Fruit fly (Drosophila melanogaster) whole organism, wandering third instar larva: Measurements from ENCODE around the gene foxo.

ENCODE experiments used
- Abd-B ChIP-seq: fragments of >200 bp; optimal IDR thresholded peaks from 2 replicates; lab custom pipeline; 2017; ENCODE audit warnings: missing biosample characterization, missing genetic modification characterization
- CG32264 ChIP-seq: fragments of 200-800 bp; sonication (Bioruptor generic); optimal IDR thresholded peaks from 2 replicates; lab custom pipeline; 2016; ENCODE audit warnings: missing biosample characterization, missing genetic modification characterization
- CG9705 ChIP-seq: fragments of 200-800 bp; sonication (Bioruptor generic); optimal IDR thresholded peaks from 2 replicates; lab custom pipeline; 2018; ENCODE audit warnings: missing biosample characterization, mild to moderate bottlenecking, missing genetic modification characterization
- CrebA ChIP-seq: fragments of 200-800 bp; sonication (Bioruptor generic); optimal IDR thresholded peaks from 2 replicates; lab custom pipeline; 2016; ENCODE audit warnings: missing biosample characterization, mild to moderate bottlenecking, missing genetic modification characterization, borderline replicate concordance
- Dfd ChIP-seq: fragments of >200 bp; optimal IDR thresholded peaks from 2 replicates; lab custom pipeline; 2017; ENCODE audit warnings: missing biosample characterization, missing genetic modification characterization
- Dif ChIP-seq: fragments of 200-275, 200-300 bp; sonication (Bioruptor generic); optimal IDR thresholded peaks from 2 replicates; lab custom pipeline; 2018; ENCODE audit warnings: missing biosample characterization, missing genetic modification characterization; ENCODE audit not compliant: partially characterized antibody
- GATAd ChIP-seq: sonication (Bioruptor generic); optimal IDR thresholded peaks from 2 replicates; lab custom pipeline; 2016; ENCODE audit warnings: missing biosample characterization, missing genetic modification characterization
- HLH106 ChIP-seq: fragments of 200-800 bp; optimal IDR thresholded peaks from 3 replicates; lab custom pipeline; 2019; ENCODE audit warnings: missing biosample characterization, mild to moderate bottlenecking, missing genetic modification characterization, moderate library complexity
- Hnf4 ChIP-seq: fragments of 200-800 bp; sonication (Bioruptor generic); optimal IDR thresholded peaks from 2 replicates; lab custom pipeline; 2016; ENCODE audit warnings: missing biosample characterization, mild to moderate bottlenecking, missing genetic modification characterization
- Hr78 ChIP-seq: fragments of >200 bp; optimal IDR thresholded peaks from 2 replicates; lab custom pipeline; 2017; ENCODE audit warnings: missing biosample characterization, missing genetic modification characterization
- Jra ChIP-seq: sonication (Bioruptor generic); optimal IDR thresholded peaks from 2 replicates; lab custom pipeline; 2016; ENCODE audit warnings: missing biosample characterization, missing genetic modification characterization
- Mio ChIP-seq: sonication (Bioruptor generic); optimal IDR thresholded peaks from 2 replicates; lab custom pipeline; 2016; ENCODE audit warnings: missing biosample characterization, missing genetic modification characterization
- Myc ChIP-seq: fragments of >200 bp; optimal IDR thresholded peaks from 2 replicates; lab custom pipeline; 2017
- N ChIP-seq: fragments of >200 bp; optimal IDR thresholded peaks from 2 replicates; lab custom pipeline; 2018; ENCODE audit warnings: missing biosample characterization, missing external identifiers, missing genetic modification characterization
- OdsH ChIP-seq: fragments of 200-800 bp; sonication (Bioruptor generic); optimal IDR thresholded peaks from 2 replicates; lab custom pipeline; 2016; ENCODE audit warnings: missing biosample characterization, mild to moderate bottlenecking, missing genetic modification characterization
- Rel ChIP-seq, 2 experiments: fragments of 200-800 bp; sonication (Bioruptor generic) in 1 of 2; optimal IDR thresholded peaks; 2 replicates in 1 of 2; 3 replicates in 1 of 2; lab custom pipeline; 2016 to 2019; ENCODE audit warnings: mild to moderate bottlenecking in 2 of 2, missing biosample characterization in 2 of 2, missing genetic modification characterization in 2 of 2, moderate library complexity in 1 of 2
- Sp1 ChIP-seq: fragments of 200-800 bp; sonication (Bioruptor generic); optimal IDR thresholded peaks from 3 replicates; lab custom pipeline; 2019; ENCODE audit warnings: missing biosample characterization, mild to moderate bottlenecking, missing genetic modification characterization, moderate library complexity
- Vsx2 ChIP-seq: fragments of 200-300, 225-300 bp; sonication (Bioruptor generic); optimal IDR thresholded peaks from 2 replicates; lab custom pipeline; 2018; ENCODE audit warnings: missing biosample characterization, missing genetic modification characterization; ENCODE audit not compliant: partially characterized antibody
- br ChIP-seq: fragments of 200-800 bp; sonication (Bioruptor generic); optimal IDR thresholded peaks from 2 replicates; lab custom pipeline; 2016; ENCODE audit warnings: missing biosample characterization, missing genetic modification characterization
- brk ChIP-seq: fragments of 200-800 bp; sonication (Bioruptor generic); optimal IDR thresholded peaks from 2 replicates; lab custom pipeline; 2016; ENCODE audit warnings: missing biosample characterization, mild to moderate bottlenecking, missing genetic modification characterization
- dl ChIP-seq, 2 experiments: fragments of 175-275, 200-275 bp in 1 of 2; fragments of 200-275 bp in 1 of 2; sonication (Bioruptor generic); optimal IDR thresholded peaks; lab custom pipeline; 2018; ENCODE audit warnings: mild to moderate bottlenecking in 2 of 2, missing biosample characterization in 2 of 2, missing genetic modification characterization in 2 of 2, moderate library complexity in 2 of 2; ENCODE audit not compliant: partially characterized antibody in 2 of 2, insufficient read depth in 1 of 2
- dmrt93B ChIP-seq: fragments of 200-800 bp; sonication (Bioruptor generic); optimal IDR thresholded peaks from 2 replicates; lab custom pipeline; 2018; ENCODE audit warnings: missing biosample characterization, mild to moderate bottlenecking, missing genetic modification characterization
- dsf ChIP-seq: sonication (Bioruptor generic); optimal IDR thresholded peaks from 2 replicates; lab custom pipeline; 2016; ENCODE audit warnings: missing biosample characterization, missing genetic modification characterization, borderline replicate concordance
- ey ChIP-seq: fragments of 200-800 bp; sonication (Bioruptor generic); optimal IDR thresholded peaks from 2 replicates; lab custom pipeline; 2016; ENCODE audit warnings: missing biosample characterization, missing genetic modification characterization
- foxo ChIP-seq, 2 experiments: fragments of 200-800 bp; sonication (Bioruptor generic); optimal IDR thresholded peaks; 2 replicates in 1 of 2; 3 replicates in 1 of 2; lab custom pipeline; 2016 to 2017; ENCODE audit warnings: missing biosample characterization in 2 of 2, missing genetic modification characterization in 2 of 2
- fru ChIP-seq: fragments of 200-800 bp; sonication (Bioruptor generic); optimal IDR thresholded peaks from 3 replicates; lab custom pipeline; 2016; ENCODE audit warnings: missing biosample characterization, mild to moderate bottlenecking, missing genetic modification characterization
- h ChIP-seq: fragments of 200-800 bp; sonication (Bioruptor generic); optimal IDR thresholded peaks from 3 replicates; lab custom pipeline; 2016; ENCODE audit warnings: missing biosample characterization, mild to moderate bottlenecking, missing genetic modification characterization
- jim ChIP-seq: fragments of 175-275, 200-325 bp; sonication (Bioruptor generic); optimal IDR thresholded peaks from 2 replicates; lab custom pipeline; 2016; ENCODE audit warnings: missing biosample characterization, mild to moderate bottlenecking, missing genetic modification characterization
- lola ChIP-seq: fragments of >200 bp; optimal IDR thresholded peaks from 2 replicates; lab custom pipeline; 2017; ENCODE audit warnings: missing biosample characterization, missing genetic modification characterization
- pan ChIP-seq: fragments of >200 bp; optimal IDR thresholded peaks from 2 replicates; lab custom pipeline; 2017
- psq ChIP-seq: fragments of 200-800 bp; sonication (Bioruptor generic); optimal IDR thresholded peaks from 3 replicates; lab custom pipeline; 2017; ENCODE audit warnings: missing biosample characterization, mild to moderate bottlenecking, missing genetic modification characterization, moderate library complexity
- rgr ChIP-seq: fragments of 200-800 bp; sonication (Bioruptor generic); optimal IDR thresholded peaks from 3 replicates; lab custom pipeline; 2016; ENCODE audit warnings: missing biosample characterization, mild to moderate bottlenecking, missing genetic modification characterization
- sage ChIP-seq: fragments of 200-800 bp; sonication (Bioruptor generic); optimal IDR thresholded peaks from 2 replicates; lab custom pipeline; 2016; ENCODE audit warnings: missing biosample characterization, mild to moderate bottlenecking, missing genetic modification characterization
- sv ChIP-seq: fragments of 200-800 bp; sonication (Bioruptor generic); optimal IDR thresholded peaks from 3 replicates; lab custom pipeline; 2016; ENCODE audit warnings: missing biosample characterization, missing genetic modification characterization
- tai ChIP-seq: sonication (Bioruptor generic); optimal IDR thresholded peaks from 2 replicates; lab custom pipeline; 2016; ENCODE audit warnings: missing biosample characterization, missing genetic modification characterization
- usp ChIP-seq: fragments of >200 bp; optimal IDR thresholded peaks from 2 replicates; lab custom pipeline; 2017; ENCODE audit warnings: missing biosample characterization, missing genetic modification characterization
- woc ChIP-seq: sonication (Bioruptor generic); optimal IDR thresholded peaks from 2 replicates; lab custom pipeline; 2016; ENCODE audit warnings: missing biosample characterization, mild to moderate bottlenecking, missing genetic modification characterization

foxo gene

dm6 chr3R:14041036-14041435, 15.7 kb upstream of the foxo start:
- TF ChIP-seq lola (GFP tag; lab: Kevin White, UChicago), result no peak
- TF ChIP-seq CG9705 (GFP tag; lab: Kevin White, UChicago), result no peak
- no peak for TF ChIP-seq rgr (GFP tag; lab: Kevin White, UChicago)
- TF ChIP-seq Mio (GFP tag; lab: Kevin White, UChicago), result no peak
- TF ChIP-seq HLH106, result peak; percentile 29
- no peak for TF ChIP-seq sv
- TF ChIP-seq OdsH (GFP tag; lab: Kevin White, UChicago), result no peak
- TF ChIP-seq Hnf4 (GFP tag; lab: Kevin White, UChicago), result no peak
- TF ChIP-seq Sp1, result no peak
- no peak for TF ChIP-seq tai (GFP tag; lab: Kevin White, UChicago)
- peak; percentile 4 for TF ChIP-seq h
- TF ChIP-seq dl (GFP tag; optimal IDR thresholded peaks at IDR 0.05; lab: Kevin White, UChicago; ENCODE audit: insufficient read depth in 1 of 2, partially characterized antibody in 2 of 2), result no peak
- TF ChIP-seq Myc (lab: Kevin White, UChicago), result no peak
- TF ChIP-seq CG32264 (GFP tag; lab: Kevin White, UChicago), result no peak
- TF ChIP-seq Abd-B (GFP tag; lab: Kevin White, UChicago), result no peak
- no peak for TF ChIP-seq dsf (GFP tag; lab: Kevin White, UChicago)
- no peak for TF ChIP-seq pan (lab: Kevin White, UChicago)

DNA sequence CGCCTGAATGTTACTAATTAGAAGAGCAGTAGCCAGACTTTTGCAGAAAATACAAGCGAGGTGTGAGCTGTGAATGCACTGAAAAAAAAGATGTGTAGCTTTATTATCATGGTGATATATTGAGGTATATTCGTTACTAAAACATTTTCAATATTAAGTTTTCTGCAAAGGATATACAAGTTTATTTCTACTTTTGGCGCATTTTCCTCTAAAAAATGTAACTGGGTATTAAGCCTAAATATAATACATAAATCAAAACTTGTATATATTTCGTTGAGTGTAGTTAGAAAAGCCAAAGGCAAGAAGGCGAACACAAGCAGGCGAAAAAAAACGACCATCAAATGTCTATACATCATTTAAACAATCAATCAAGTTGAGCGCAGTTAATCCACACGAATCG, 15.1 kb upstream of the foxo start:
- TF ChIP-seq N (GFP tag; lab: Kevin White, UChicago) (no peak), HLH106 (no peak), sage (GFP tag; lab: Kevin White, UChicago) (no peak), pan (lab: Kevin White, UChicago) (no peak), fru (no peak), Vsx2 (GFP tag; lab: Kevin White, UChicago) (no peak), br (GFP tag; lab: Kevin White, UChicago) (no peak), Dif (GFP tag; lab: Kevin White, UChicago) (no peak), GATAd (GFP tag; lab: Kevin White, UChicago) (no peak), OdsH (GFP tag; lab: Kevin White, UChicago) (no peak), Hnf4 (GFP tag; lab: Kevin White, UChicago) (no peak), ey (GFP tag; lab: Kevin White, UChicago) (no peak), CG32264 (GFP tag; lab: Kevin White, UChicago) (no peak)

DNA sequence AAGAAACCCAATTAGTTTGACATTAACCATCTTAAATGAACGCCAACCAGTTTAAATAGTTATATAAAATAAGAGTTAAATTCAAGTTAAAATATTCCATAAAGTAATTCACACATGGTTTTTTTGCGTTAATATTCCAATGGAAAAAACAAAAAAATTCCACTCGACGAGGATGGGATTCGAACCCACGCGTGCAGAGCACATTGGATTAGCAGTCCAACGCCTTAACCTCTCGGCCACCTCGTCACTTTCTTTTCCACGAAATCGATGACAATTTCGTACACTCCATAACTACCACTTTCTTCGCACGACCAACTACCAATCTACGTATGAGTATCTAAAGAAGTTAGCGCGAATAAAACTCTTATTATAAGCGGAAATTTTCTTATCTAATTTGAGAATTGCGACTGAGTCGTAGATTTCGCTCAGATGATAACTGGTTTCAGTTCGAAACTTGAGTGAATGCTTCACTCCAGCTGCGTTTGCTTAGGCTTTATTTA, 12.3 kb upstream of the foxo start:
- TF ChIP-seq psq (GFP tag; lab: Kevin White, UChicago) (no peak), GATAd (GFP tag; lab: Kevin White, UChicago) (no peak), Myc (lab: Kevin White, UChicago) (no peak), Jra (no peak), br (GFP tag; lab: Kevin White, UChicago) (no peak), Abd-B (GFP tag; lab: Kevin White, UChicago) (no peak), HLH106 (no peak), brk (no peak), CrebA (GFP tag; lab: Kevin White, UChicago) (no peak), dsf (GFP tag; lab: Kevin White, UChicago) (no peak), usp (GFP tag; lab: Kevin White, UChicago) (no peak), Vsx2 (GFP tag; lab: Kevin White, UChicago) (no peak), CG9705 (GFP tag; lab: Kevin White, UChicago) (no peak), OdsH (GFP tag; lab: Kevin White, UChicago) (no peak), N (GFP tag; lab: Kevin White, UChicago) (no peak)
- TF ChIP-seq, all 38 proteins: peak for 0

- TF ChIP-seq lola (GFP tag; lab: Kevin White, UChicago), result no peak
- TF ChIP-seq tai (GFP tag; lab: Kevin White, UChicago), result peak; percentile 8
- TF ChIP-seq brk, result peak; percentile 51
- peak; percentile 45 for TF ChIP-seq ey (GFP tag; lab: Kevin White, UChicago)
- TF ChIP-seq Hr78 (GFP tag; lab: Kevin White, UChicago), result no peak
- peak; percentile 81 for TF ChIP-seq OdsH (GFP tag; lab: Kevin White, UChicago)
- TF ChIP-seq jim (GFP tag; lab: Kevin White, UChicago), result no peak
- no peak for TF ChIP-seq Mio (GFP tag; lab: Kevin White, UChicago)
- TF ChIP-seq CrebA (GFP tag; lab: Kevin White, UChicago), result no peak
- TF ChIP-seq Dif (GFP tag; lab: Kevin White, UChicago), result no peak
- peak; percentile 30 for TF ChIP-seq Hnf4 (GFP tag; lab: Kevin White, UChicago)
- peak; percentile 44 for TF ChIP-seq dmrt93B (GFP tag; lab: Kevin White, UChicago)
- no peak for TF ChIP-seq Vsx2 (GFP tag; lab: Kevin White, UChicago)
- TF ChIP-seq pan (lab: Kevin White, UChicago), result no peak
- peak; percentile 86 for TF ChIP-seq Sp1
- peak in 1 of 2 experiments; percentile 79 for TF ChIP-seq foxo (GFP tag; optimal IDR thresholded peaks at IDR 0.05; lab: Kevin White, UChicago)
- TF ChIP-seq dsf (GFP tag; lab: Kevin White, UChicago), result no peak
- TF ChIP-seq Dfd (GFP tag; lab: Kevin White, UChicago), result peak; percentile 32
- TF ChIP-seq h, result peak; percentile 69
- TF ChIP-seq Rel (GFP tag; optimal IDR thresholded peaks at IDR 0.05; lab: Kevin White, UChicago), result no peak
- TF ChIP-seq Rel (tag; optimal IDR thresholded peaks at IDR 0.05; lab: Kevin White, UChicago), result no peak
- TF ChIP-seq dl (GFP tag; optimal IDR thresholded peaks at IDR 0.05; lab: Kevin White, UChicago; ENCODE audit: insufficient read depth in 1 of 2, partially characterized antibody in 2 of 2), result no peak
- TF ChIP-seq br (GFP tag; lab: Kevin White, UChicago), result no peak
- no peak for TF ChIP-seq GATAd (GFP tag; lab: Kevin White, UChicago)
- TF ChIP-seq CG9705 (GFP tag; lab: Kevin White, UChicago), result peak; percentile 2
- TF ChIP-seq Jra, result no peak
- peak; percentile 77 for TF ChIP-seq psq (GFP tag; lab: Kevin White, UChicago)
- TF ChIP-seq Myc (lab: Kevin White, UChicago), result no peak
- TF ChIP-seq CG32264 (GFP tag; lab: Kevin White, UChicago), result no peak
- peak; percentile 19 for TF ChIP-seq woc (GFP tag; lab: Kevin White, UChicago)
- TF ChIP-seq N (GFP tag; lab: Kevin White, UChicago), result no peak
- TF ChIP-seq rgr (GFP tag; lab: Kevin White, UChicago), result peak; percentile 73
Observed at dm6 chr3R:14048702-14049142, 8.0 kb upstream of the foxo start.
